Fruit fly (Drosophila melanogaster): ENCODE data around the gene Ugt303A1.
A peak's percentile ranks its signal among the peaks of the same experiment; 100 is the strongest.

Ugt303A1 gene

dm6 chr3R:11214449-11214950 lies 39.2 kb downstream of the Ugt303A1 start, which contains the start of gene ZnT86D (continued):
- TF ChIP-seq nom (GFP tag; optimal IDR thresholded peaks at IDR 0.05) (peak; percentile 35), Gsc (GFP tag; IDR thresholded peaks at IDR 0.05) (no peak), Asciz (GFP tag; optimal IDR thresholded peaks at IDR 0.05) (peak; percentile 5), lbe (GFP tag; optimal IDR thresholded peaks at IDR 0.05) (peak; percentile 11), Deaf1 (tag; optimal IDR thresholded peaks at IDR 0.05) (peak; percentile 34), CG17612 (GFP tag; IDR thresholded peaks at IDR 0.05) (no peak), CG34422 (GFP tag; IDR thresholded peaks at IDR 0.05) (peak; percentile 60; the same call in 2 of the 3 replicates), CG7963 (GFP tag; IDR thresholded peaks at IDR 0.05; ENCODE audit: partially characterized antibody) (no peak), CG8290 (GFP tag; optimal IDR thresholded peaks at IDR 0.05) (peak; percentile 24), CG8290 (tag; optimal IDR thresholded peaks at IDR 0.05) (peak in 1 of 2 experiments; percentile 69), dmrt99B (tag; optimal IDR thresholded peaks at IDR 0.05) (peak; percentile 65), CG10267 (tag; optimal IDR thresholded peaks at IDR 0.05) (peak; percentile 54), CG7987 (GFP tag; optimal IDR thresholded peaks at IDR 0.05) (peak; percentile 4), bab2 (GFP tag; optimal IDR thresholded peaks at IDR 0.05) (peak; percentile 49), CG30403 (GFP tag; optimal IDR thresholded peaks at IDR 0.05) (peak; percentile 59), pan (optimal IDR thresholded peaks at IDR 0.05) (no peak), pan (GFP tag; optimal IDR thresholded peaks at IDR 0.05 in 1 of 2, IDR thresholded peaks at IDR 0.05 in 1 of 2) (no peak), unpg (GFP tag; optimal IDR thresholded peaks at IDR 0.05) (peak; percentile 58), shn (GFP tag; optimal IDR thresholded peaks at IDR 0.05) (peak; percentile 69), CG9609 (GFP tag; optimal IDR thresholded peaks at IDR 0.05) (peak; percentile 38), slou (GFP tag; optimal IDR thresholded peaks at IDR 0.05) (peak; percentile 25), grn (GFP tag; optimal IDR thresholded peaks at IDR 0.05) (no peak), gro (GFP tag; optimal IDR thresholded peaks at IDR 0.05) (no peak), zen2 (GFP tag; IDR thresholded peaks at IDR 0.05; ENCODE audit: partially characterized antibody) (no peak), ara (GFP tag; IDR thresholded peaks at IDR 0.05) (0 out of 2 replicates have a peak, but pooled peaks have one; percentile 8), tap (tag; optimal IDR thresholded peaks at IDR 0.05) (peak; percentile 43), slbo (GFP tag; IDR thresholded peaks at IDR 0.05) (peak; percentile 70), TFAM (GFP tag; optimal IDR thresholded peaks at IDR 0.05) (no peak), ttk (GFP tag; IDR thresholded peaks at IDR 0.05) (no peak), ERR (GFP tag; optimal IDR thresholded peaks at IDR 0.05) (no peak), Nf-YC (tag; optimal IDR thresholded peaks at IDR 0.05) (peak; percentile 79), CG10654 (GFP tag; optimal IDR thresholded peaks at IDR 0.05) (peak; percentile 39), CG9932 (GFP tag; IDR thresholded peaks at IDR 0.05) (peak; percentile 77), vvl (GFP tag; IDR thresholded peaks at IDR 0.05) (peak; percentile 24; the same call in 1 of the 2 replicates), hb (GFP tag; IDR thresholded peaks at IDR 0.05; ENCODE audit: partially characterized antibody) (no peak), CG7745 (tag; optimal IDR thresholded peaks at IDR 0.05) (no peak), nerfin-1 (tag; optimal IDR thresholded peaks at IDR 0.05) (peak; percentile 49), Doc3 (GFP tag; IDR thresholded peaks at IDR 0.05; ENCODE audit: partially characterized antibody) (no peak), Bgb (GFP tag; IDR thresholded peaks at IDR 0.05; ENCODE audit: partially characterized antibody) (no peak), cato (GFP tag; optimal IDR thresholded peaks at IDR 0.05; ENCODE audit: borderline replicate concordance) (no peak), CG10543 (GFP tag; optimal IDR thresholded peaks at IDR 0.05) (peak; percentile 87), CG17802 (tag; optimal IDR thresholded peaks at IDR 0.05) (no peak), Rfx (GFP tag; IDR thresholded peaks at IDR 0.05) (peak; percentile 61), prd (optimal IDR thresholded peaks at IDR 0.05) (no peak), prd (GFP tag; IDR thresholded peaks at IDR 0.05) (peak; percentile 69), CG11093 (GFP tag; IDR thresholded peaks at IDR 0.05) (no peak), fd96Cb (tag; optimal IDR thresholded peaks at IDR 0.05) (peak; percentile 37), jing (GFP tag; optimal IDR thresholded peaks at IDR 0.05) (no peak), CG10366 (GFP tag; IDR thresholded peaks at IDR 0.05) (peak; percentile 30; the same call in 1 of the 2 replicates), CG13624 (GFP tag; optimal IDR thresholded peaks at IDR 0.05) (peak; percentile 11)
